Fruit fly (Drosophila melanogaster) whole organism, embryonic: Measurements from ENCODE around the gene CG18508.
A peak's percentile ranks its signal among the peaks of the same experiment; 100 is the strongest.

ENCODE experiments used
- Atf-2 ChIP-seq: fragments of 200-800 bp; sonication (Bioruptor generic); optimal IDR thresholded peaks from 2 replicates; lab custom pipeline; 2016; ENCODE audit warnings: missing biosample characterization, missing genetic modification characterization
- CG10321 ChIP-seq: fragments of 200-800 bp; sonication (Bioruptor generic); IDR thresholded peaks from 2 replicates; pipeline ENCODE4 v1.3.6; 2022; ENCODE audit warnings: missing biosample characterization, missing genetic modification characterization
- CG10979 ChIP-seq: fragments of 200-800 bp; sonication (Bioruptor generic); optimal IDR thresholded peaks from 2 replicates; lab custom pipeline; 2018; ENCODE audit warnings: missing biosample characterization, mild to moderate bottlenecking, missing genetic modification characterization, moderate library complexity
- CG11504 ChIP-seq: fragments of 200-800 bp; sonication (Bioruptor generic); optimal IDR thresholded peaks from 3 replicates; lab custom pipeline; 2019; ENCODE audit warnings: missing biosample characterization, mild to moderate bottlenecking, missing genetic modification characterization, moderate library complexity
- CG11695 ChIP-seq: fragments of 200-800 bp; sonication (Bioruptor generic); IDR thresholded peaks from 3 replicates; pipeline ENCODE4 v1.3.6; 2022; ENCODE audit warnings: missing biosample characterization, missing genetic modification characterization
- CG11696 ChIP-seq: fragments of 200-800 bp; sonication (Bioruptor generic); IDR thresholded peaks from 2 replicates; pipeline ENCODE4 v1.3.6; 2022; ENCODE audit warnings: missing biosample characterization, missing genetic modification characterization
- CG14441 ChIP-seq: fragments of 200-800 bp; sonication (Bioruptor generic); IDR thresholded peaks from 2 replicates; pipeline ENCODE4 v1.3.6; 2022; ENCODE audit warnings: missing biosample characterization, missing genetic modification characterization
- CG17359 ChIP-seq: fragments of 200-800 bp; sonication (Bioruptor generic); optimal IDR thresholded peaks from 3 replicates; lab custom pipeline; 2018; ENCODE audit warnings: missing biosample characterization, mild to moderate bottlenecking, missing genetic modification characterization, moderate library complexity
- CG1832 ChIP-seq: fragments of 200-800 bp; sonication (Bioruptor generic); optimal IDR thresholded peaks from 2 replicates; lab custom pipeline; 2017; ENCODE audit warnings: missing biosample characterization, mild to moderate bottlenecking, missing genetic modification characterization, inconsistent platforms
- CG18619 ChIP-seq: fragments of 200-800 bp; sonication (Bioruptor generic); optimal IDR thresholded peaks from 3 replicates; lab custom pipeline; 2017; ENCODE audit warnings: missing biosample characterization, mild to moderate bottlenecking, missing genetic modification characterization
- CG2202 ChIP-seq: fragments of 200-800 bp; sonication (Bioruptor generic); optimal IDR thresholded peaks from 2 replicates; lab custom pipeline; 2018; ENCODE audit warnings: missing biosample characterization, mild to moderate bottlenecking, missing genetic modification characterization
- CG31441 ChIP-seq: fragments of 200-800 bp; sonication (Bioruptor generic); IDR thresholded peaks from 2 replicates; pipeline ENCODE4 v1.3.6; 2022; ENCODE audit warnings: missing biosample characterization, missing genetic modification characterization
- CG6765 ChIP-seq: fragments of 200-800 bp; sonication (Bioruptor generic); optimal IDR thresholded peaks from 3 replicates; lab custom pipeline; 2017; ENCODE audit warnings: missing biosample characterization, mild to moderate bottlenecking, missing genetic modification characterization
- CG7987 ChIP-seq: fragments of 200-800 bp; sonication (Bioruptor generic); optimal IDR thresholded peaks from 2 replicates; lab custom pipeline; 2018; ENCODE audit warnings: missing biosample characterization, mild to moderate bottlenecking, missing genetic modification characterization, moderate library complexity
- CG9932 ChIP-seq: fragments of 200-800 bp; sonication (Bioruptor generic); IDR thresholded peaks from 2 replicates; pipeline ENCODE4 v1.3.6; 2022; ENCODE audit warnings: missing biosample characterization, missing genetic modification characterization
- Dip3 ChIP-seq: fragments of 200-800 bp; sonication (Bioruptor generic); optimal IDR thresholded peaks from 3 replicates; lab custom pipeline; 2016; ENCODE audit warnings: missing biosample characterization, missing genetic modification characterization
- Drgx ChIP-seq: fragments of 200-800 bp; sonication (Bioruptor generic); IDR thresholded peaks from 2 replicates; pipeline ENCODE4 v1.3.6; 2022; ENCODE audit warnings: missing biosample characterization, missing genetic modification characterization
- Ets65A ChIP-seq: fragments of 200-800 bp; sonication (Bioruptor generic); peaks from one replicate; lab custom pipeline; 2016; ENCODE audit warnings: missing biosample characterization, missing genetic modification characterization
- HLH3B ChIP-seq: fragments of 200-800 bp; sonication (Bioruptor generic); IDR thresholded peaks from 2 replicates; pipeline ENCODE4 v1.3.6; 2022; ENCODE audit warnings: missing biosample characterization, missing genetic modification characterization
- Hand ChIP-seq: fragments of 200-800 bp; sonication (Bioruptor generic); optimal IDR thresholded peaks from 2 replicates; lab custom pipeline; 2017; ENCODE audit warnings: mild to moderate bottlenecking, missing biosample characterization, missing genetic modification reagents, missing genetic modification characterization
- HmgD ChIP-seq: fragments of 200-800 bp; sonication (Bioruptor generic); optimal IDR thresholded peaks from 3 replicates; lab custom pipeline; 2016; ENCODE audit warnings: missing biosample characterization, missing genetic modification characterization
- HmgZ ChIP-seq: fragments of 200-800 bp; sonication (Bioruptor generic); optimal IDR thresholded peaks from 2 replicates; lab custom pipeline; 2018; ENCODE audit warnings: missing biosample characterization, mild to moderate bottlenecking, missing genetic modification characterization
- Hr51 ChIP-seq, 2 experiments: fragments of 200-800 bp; sonication (Bioruptor generic); optimal IDR thresholded peaks; 2 replicates in 1 of 2; 3 replicates in 1 of 2; lab custom pipeline; 2016 to 2018; ENCODE audit warnings: missing biosample characterization in 2 of 2, missing genetic modification characterization in 2 of 2, mild to moderate bottlenecking in 1 of 2, moderate library complexity in 1 of 2
- MBD-R2 ChIP-seq: fragments of 200-800 bp; sonication (Bioruptor generic); IDR thresholded peaks from 2 replicates; pipeline ENCODE4 v1.3.6; 2022; ENCODE audit warnings: missing biosample characterization, missing genetic modification characterization
- MESR4 ChIP-seq: fragments of 200-800 bp; sonication (Bioruptor generic); optimal IDR thresholded peaks from 2 replicates; lab custom pipeline; 2018; ENCODE audit warnings: missing biosample characterization, mild to moderate bottlenecking, missing genetic modification characterization, moderate library complexity
- Max ChIP-seq: fragments of 200-800 bp; sonication (Bioruptor generic); optimal IDR thresholded peaks from 2 replicates; lab custom pipeline; 2016; ENCODE audit warnings: missing biosample characterization, mild to moderate bottlenecking, missing genetic modification characterization
- Six4 ChIP-seq: fragments of 200-800 bp; sonication (Bioruptor generic); optimal IDR thresholded peaks from 2 replicates; lab custom pipeline; 2016; ENCODE audit warnings: missing biosample characterization, missing genetic modification characterization
- Sox102F ChIP-seq: fragments of 200-800 bp; sonication (Bioruptor generic); optimal IDR thresholded peaks from 2 replicates; lab custom pipeline; 2018; ENCODE audit warnings: missing biosample characterization, mild to moderate bottlenecking, missing genetic modification characterization, moderate library complexity
- Spps ChIP-seq: fragments of 200-800 bp; sonication (Bioruptor generic); optimal IDR thresholded peaks from 2 replicates; lab custom pipeline; 2018; ENCODE audit warnings: missing biosample characterization, mild to moderate bottlenecking, missing genetic modification characterization
- Xrp1 ChIP-seq: fragments of 200-800 bp; sonication (Bioruptor generic); IDR thresholded peaks from 2 replicates; pipeline ENCODE4 v1.3.6; 2022; ENCODE audit warnings: missing biosample characterization, missing genetic modification characterization
- bab2 ChIP-seq: fragments of 200-800 bp; sonication (Bioruptor generic); optimal IDR thresholded peaks from 2 replicates; lab custom pipeline; 2016; ENCODE audit warnings: missing biosample characterization, missing genetic modification characterization
- chn ChIP-seq: fragments of 200-800 bp; sonication (Bioruptor generic); optimal IDR thresholded peaks from 2 replicates; lab custom pipeline; 2016; ENCODE audit warnings: missing biosample characterization, missing genetic modification characterization
- corto ChIP-seq: fragments of 200-800 bp; sonication (Bioruptor generic); optimal IDR thresholded peaks from 2 replicates; lab custom pipeline; 2016; ENCODE audit warnings: missing biosample characterization, mild to moderate bottlenecking, missing genetic modification characterization, moderate library complexity
- crol ChIP-seq: fragments of 200-800 bp; sonication (Bioruptor generic); IDR thresholded peaks from 2 replicates; pipeline ENCODE4 v1.3.6; 2022; ENCODE audit warnings: missing biosample characterization, missing genetic modification characterization
- danr ChIP-seq: fragments of 200-800 bp; sonication (Bioruptor generic); IDR thresholded peaks from 2 replicates; pipeline ENCODE4 v1.3.6; 2022; ENCODE audit warnings: missing biosample characterization, missing genetic modification characterization
- dimm ChIP-seq: fragments of 200-800 bp; sonication (Bioruptor generic); IDR thresholded peaks from 2 replicates; pipeline ENCODE4 v1.3.6; 2022; ENCODE audit warnings: missing biosample characterization, missing genetic modification characterization
- dmrt99B ChIP-seq: fragments of 200-800 bp; sonication (Bioruptor generic); optimal IDR thresholded peaks from 2 replicates; lab custom pipeline; 2018; ENCODE audit warnings: missing biosample characterization, mild to moderate bottlenecking, missing genetic modification characterization, moderate library complexity
- dysf ChIP-seq: fragments of 200-800 bp; sonication (Bioruptor generic); IDR thresholded peaks from 3 replicates; pipeline ENCODE4 v1.3.6; 2022; ENCODE audit warnings: missing biosample characterization, missing genetic modification characterization
- gsb-n ChIP-seq: fragments of 200-800 bp; sonication (Bioruptor generic); optimal IDR thresholded peaks from 3 replicates; lab custom pipeline; 2018; ENCODE audit warnings: missing biosample characterization, mild to moderate bottlenecking, missing genetic modification characterization
- hkb ChIP-seq, 2 experiments: fragments of 200-800 bp in 1 of 2; fragments of >200 bp in 1 of 2; sonication (Bioruptor generic) in 1 of 2; IDR thresholded peaks in 1 of 2; optimal IDR thresholded peaks in 1 of 2; 2 replicates each; pipeline versions ENCODE4 v1.3.6 to Lab custom; 2017 to 2022; ENCODE audit warnings: missing biosample characterization in 1 of 2, missing genetic modification characterization in 1 of 2
- onecut ChIP-seq: fragments of 200-800 bp; sonication (Bioruptor generic); IDR thresholded peaks from 2 replicates; pipeline ENCODE4 v1.3.6; 2022; ENCODE audit warnings: missing biosample characterization, missing genetic modification characterization
- pan ChIP-seq, 4 experiments: fragments of >200 bp in 3 of 4; fragments of 200-800 bp in 1 of 4; sonication (Bioruptor generic) in 1 of 4; optimal IDR thresholded peaks in 3 of 4; IDR thresholded peaks in 1 of 4; 2 replicates each; pipeline versions ENCODE4 v1.3.6 to Lab custom; 2017 to 2022; ENCODE audit warnings: missing biosample characterization in 2 of 4, missing genetic modification characterization in 2 of 4, mixed read lengths in 1 of 4
- prd ChIP-seq, 3 experiments: fragments of >200 bp in 2 of 3; fragments of 200-800 bp in 1 of 3; sonication (Bioruptor generic) in 1 of 3; optimal IDR thresholded peaks in 2 of 3; IDR thresholded peaks in 1 of 3; 2 replicates in 2 of 3; 3 replicates in 1 of 3; pipeline versions ENCODE4 v1.3.6 to Lab custom; 2017 to 2022; ENCODE audit warnings: missing biosample characterization in 1 of 3, missing genetic modification characterization in 1 of 3
- sens ChIP-seq: fragments of 200-800 bp; sonication (Bioruptor generic); peaks from one replicate; lab custom pipeline; 2016; ENCODE audit warnings: missing biosample characterization, missing genetic modification characterization
- unpg ChIP-seq: fragments of 200-800 bp; sonication (Bioruptor generic); optimal IDR thresholded peaks from 3 replicates; lab custom pipeline; 2018; ENCODE audit warnings: missing biosample characterization, mild to moderate bottlenecking, missing genetic modification characterization, moderate library complexity
- vvl ChIP-seq: fragments of 200-800 bp; sonication (Bioruptor generic); IDR thresholded peaks from 2 replicates; pipeline ENCODE4 v1.3.6; 2022; ENCODE audit warnings: missing biosample characterization, missing genetic modification characterization

CG18508 gene

dm6 chrX:3146995-3147394 is 25.9 kb downstream of the CG18508 start (continued):
- 0 out of 2 replicates have a peak, but pooled peaks have one; percentile 53 for TF ChIP-seq HLH3B
- no peak for TF ChIP-seq prd (optimal IDR thresholded peaks at IDR 0.05; lab: Kevin White, UChicago)
- 0 out of 3 replicates have a peak, but pooled peaks have one; percentile 31 for TF ChIP-seq prd (GFP tag; IDR thresholded peaks at IDR 0.05; lab: Robert Waterston, UW)
- peak; percentile 17 for TF ChIP-seq Ets65A
- no peak for TF ChIP-seq CG6765 (GFP tag; lab: Kevin White, UChicago)
- TF ChIP-seq MESR4 (GFP tag; lab: Kevin White, UChicago) = no peak
- TF ChIP-seq CG31441 (GFP tag; lab: Robert Waterston, UW) = no peak
- no peak for TF ChIP-seq Spps (tag; lab: Kevin White, UChicago)
- peak; percentile 43; the same call in 1 of the 3 replicates for TF ChIP-seq dysf
- TF ChIP-seq chn (GFP tag; lab: Kevin White, UChicago) = no peak
- TF ChIP-seq dmrt99B (tag; lab: Kevin White, UChicago) = no peak
- TF ChIP-seq Drgx (GFP tag; lab: Robert Waterston, UW) = peak; percentile 66
- peak; percentile 59; the same call in 1 of the 2 replicates for TF ChIP-seq Xrp1 (GFP tag; lab: Robert Waterston, UW)
- no peak for TF ChIP-seq Six4
- TF ChIP-seq CG9932 (GFP tag; lab: Robert Waterston, UW) = no peak
- no peak for TF ChIP-seq CG2202 (tag; lab: Kevin White, UChicago)
- peak; percentile 68 for TF ChIP-seq CG11696 (GFP tag; lab: Robert Waterston, UW)
- TF ChIP-seq vvl (GFP tag; lab: Robert Waterston, UW) = peak; percentile 46; the same call in 1 of the 2 replicates
- no peak for TF ChIP-seq Dip3 (GFP tag; lab: Kevin White, UChicago)
- no peak for TF ChIP-seq hkb (optimal IDR thresholded peaks at IDR 0.05; lab: Kevin White, UChicago)
- peak; percentile 27; the same call in 1 of the 2 replicates for TF ChIP-seq hkb (GFP tag; IDR thresholded peaks at IDR 0.05; lab: Robert Waterston, UW)
- TF ChIP-seq CG14441 = peak; percentile 46; the same call in 1 of the 2 replicates
- no peak for TF ChIP-seq Atf-2 (GFP tag; lab: Kevin White, UChicago)
- no peak for TF ChIP-seq HmgD (GFP tag; lab: Kevin White, UChicago)
- peak; percentile 68 for TF ChIP-seq sens (GFP tag; lab: Kevin White, UChicago)
- no peak for TF ChIP-seq CG18619 (GFP tag; lab: Kevin White, UChicago)
- 0 out of 3 replicates have a peak, but pooled peaks have one; percentile 41 for TF ChIP-seq CG11695 (GFP tag; lab: Robert Waterston, UW)
- no peak for TF ChIP-seq pan (optimal IDR thresholded peaks at IDR 0.05; lab: Kevin White, UChicago)
- TF ChIP-seq pan (GFP tag; optimal IDR thresholded peaks at IDR 0.05 in 1 of 2, IDR thresholded peaks at IDR 0.05 in 1 of 2) = peak in 1 of 2 experiments; percentile 18
- no peak for TF ChIP-seq bab2 (GFP tag; lab: Kevin White, UChicago)
- TF ChIP-seq CG7987 (GFP tag; lab: Kevin White, UChicago) = no peak
- no peak for TF ChIP-seq gsb-n (tag; lab: Kevin White, UChicago)

DNA sequence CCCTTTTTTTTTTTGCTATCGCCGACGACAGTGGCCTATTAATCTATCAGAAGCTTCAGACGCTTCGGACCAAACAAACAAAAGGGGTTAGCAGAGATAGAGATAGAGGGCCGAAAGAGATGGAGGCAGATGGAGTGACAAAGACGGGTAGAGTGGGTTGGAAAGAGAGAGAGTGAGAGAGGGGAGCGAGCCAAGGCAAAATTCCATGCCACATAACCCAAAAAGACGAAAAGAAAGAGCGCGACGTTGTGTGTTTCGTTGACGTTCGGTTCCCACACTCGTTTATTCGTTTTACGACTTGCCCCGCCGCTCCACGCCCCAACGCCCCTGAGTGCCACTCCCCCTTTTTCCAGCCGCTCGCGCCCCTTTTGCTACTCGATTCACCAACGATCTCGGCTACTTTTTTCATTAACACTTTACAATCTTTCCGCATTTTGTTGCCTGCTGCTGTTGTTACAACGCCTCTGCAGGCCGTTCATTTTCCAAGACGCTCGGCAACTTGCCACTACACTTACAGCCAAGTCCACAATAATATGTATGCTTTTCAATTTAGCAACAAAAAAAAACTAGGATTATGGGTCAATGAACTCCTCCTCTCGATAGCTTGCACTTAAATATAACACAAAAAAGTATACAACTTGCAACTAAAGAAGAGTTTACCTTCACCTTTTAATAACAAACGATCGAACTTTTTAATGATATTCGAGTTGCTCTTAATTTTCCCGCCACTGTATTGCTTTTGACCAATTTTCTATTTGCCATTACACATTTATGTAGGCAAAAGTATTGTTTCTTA is 29.5 kb downstream of the CG18508 start:
- TF ChIP-seq CG14441 (no peak), onecut (no peak), HmgD (GFP tag; lab: Kevin White, UChicago) (no peak), CG1832 (GFP tag; lab: Kevin White, UChicago) (peak; percentile 73), Sox102F (GFP tag; lab: Kevin White, UChicago) (peak; percentile 20), Hr51 (GFP tag; optimal IDR thresholded peaks at IDR 0.05; lab: Kevin White, UChicago) (no peak), dimm (no peak), unpg (GFP tag; lab: Kevin White, UChicago) (peak; percentile 2), Hand (GFP tag; lab: Kevin White, UChicago) (no peak), crol (GFP tag; lab: Robert Waterston, UW) (peak; percentile 68), danr (GFP tag; lab: Robert Waterston, UW) (no peak), sens (GFP tag; lab: Kevin White, UChicago) (peak; percentile 83), HmgZ (no peak), MBD-R2 (GFP tag; lab: Robert Waterston, UW) (no peak), CG10979 (tag; lab: Kevin White, UChicago) (peak; percentile 13), CG17359 (tag; lab: Kevin White, UChicago) (peak; percentile 24), corto (GFP tag; lab: Kevin White, UChicago) (no peak), Max (GFP tag; lab: Kevin White, UChicago) (no peak), CG10321 (peak; percentile 46; the same call in 1 of the 2 replicates), CG11504 (tag; lab: Kevin White, UChicago) (peak; percentile 30), hkb (optimal IDR thresholded peaks at IDR 0.05; lab: Kevin White, UChicago) (no peak), hkb (GFP tag; IDR thresholded peaks at IDR 0.05; lab: Robert Waterston, UW) (0 out of 2 replicates have a peak, but pooled peaks have one; percentile 9)
